Worm (Caenorhabditis elegans) whole organism, L4 larva: ENCODE results near the gene srg-58.

Source experiments
- D1046.2 ChIP-seq: fragments of 200-800 bp; sonication (Bioruptor generic); IDR thresholded peaks from 2 replicates; pipeline ENCODE4 v1.3.6; 2022; ENCODE audit warnings: missing genetic modification characterization, missing compliant biosample characterization
- F44E2.7 ChIP-seq: fragments of 200-800 bp; sonication (Bioruptor generic); IDR thresholded peaks from 2 replicates; pipeline ENCODE4 v2.1.2; 2022; ENCODE audit warnings: missing genetic modification characterization, missing compliant biosample characterization
- T26A8.4 ChIP-seq: fragments of 200-800 bp; sonication (Bioruptor generic); IDR thresholded peaks from 2 replicates; pipeline ENCODE4 v1.3.6; 2022; ENCODE audit warnings: missing genetic modification characterization, missing compliant biosample characterization
- Y105C5A.15 ChIP-seq: fragments of 200-800 bp; sonication (Bioruptor generic); IDR thresholded peaks from 2 replicates; pipeline ENCODE4 v1.3.6; 2022; ENCODE audit warnings: missing genetic modification characterization, missing compliant biosample characterization
- Y5F2A.4 ChIP-seq: fragments of 200-800 bp; sonication (Bioruptor generic); optimal IDR thresholded peaks from 2 replicates; lab custom pipeline; 2018; ENCODE audit warnings: mild to moderate bottlenecking, missing genetic modification characterization, missing compliant biosample characterization
- arid-1 ChIP-seq: fragments of 200-800 bp; sonication (Bioruptor generic); conservative IDR thresholded peaks from 2 replicates; pipeline ENCODE4 v1.3.6; 2022; ENCODE audit warnings: missing genetic modification reagents, missing genetic modification characterization, missing compliant biosample characterization
- ceh-32 ChIP-seq: sonication (generic microtip); optimal IDR thresholded peaks from 2 replicates; lab custom pipeline; 2016; ENCODE audit warnings: mild to moderate bottlenecking, missing genetic modification characterization, missing compliant biosample characterization; ENCODE audit not compliant: poor library complexity
- ces-1 ChIP-seq: fragments of 150-350 bp; sonication (generic microtip); optimal IDR thresholded peaks from 4 replicates; lab custom pipeline; 2014; ENCODE audit warnings: missing biosample characterization, missing genetic modification reagents, missing genetic modification characterization
- cey-2 ChIP-seq: sonication (generic microtip); optimal IDR thresholded peaks from 3 replicates; lab custom pipeline; 2017; ENCODE audit warnings: missing genetic modification characterization, mild to moderate bottlenecking, missing compliant biosample characterization, antibody characterized with exemption, borderline replicate concordance; ENCODE audit not compliant: insufficient read depth
- daf-16 ChIP-seq, 3 experiments: sonication (generic microtip); optimal IDR thresholded peaks; 2 replicates each; lab custom pipeline; 2016 to 2017; ENCODE audit warnings: missing genetic modification characterization in 3 of 3, missing genetic modification reagents in 3 of 3, mild to moderate bottlenecking in 2 of 3, missing compliant biosample characterization in 2 of 3, missing biosample characterization in 1 of 3, moderate library complexity in 1 of 3
- dmd-6 ChIP-seq: fragments of 200-800 bp; sonication (Bioruptor generic); IDR thresholded peaks from 2 replicates; pipeline ENCODE4 v1.3.6; 2022; ENCODE audit warnings: missing genetic modification reagents, missing genetic modification characterization, missing compliant biosample characterization
- dmd-9 ChIP-seq: fragments of 200-800 bp; sonication (Bioruptor generic); IDR thresholded peaks from 2 replicates; pipeline ENCODE4 v1.3.6; 2022; ENCODE audit warnings: missing genetic modification reagents, missing genetic modification characterization, missing compliant biosample characterization
- duxl-1 ChIP-seq: sonication (generic microtip); optimal IDR thresholded peaks from 2 replicates; lab custom pipeline; 2016; ENCODE audit warnings: mild to moderate bottlenecking, missing genetic modification characterization, moderate library complexity, missing compliant biosample characterization; ENCODE audit not compliant: poor library complexity
- dve-1 ChIP-seq: sonication (generic microtip); optimal IDR thresholded peaks from 2 replicates; lab custom pipeline; 2017; ENCODE audit warnings: antibody characterized with exemption, mild to moderate bottlenecking, missing genetic modification characterization, missing compliant biosample characterization; ENCODE audit not compliant: insufficient read depth
- hlh-11 ChIP-seq: fragments of 200-800 bp; sonication (Bioruptor generic); optimal IDR thresholded peaks from 2 replicates; lab custom pipeline; 2018; ENCODE audit warnings: mild to moderate bottlenecking, missing genetic modification characterization, missing compliant biosample characterization
- hlh-30 ChIP-seq: sonication (generic microtip); optimal IDR thresholded peaks from 2 replicates; lab custom pipeline; 2017; ENCODE audit warnings: antibody characterized with exemption, mild to moderate bottlenecking, missing genetic modification characterization, missing compliant biosample characterization; ENCODE audit not compliant: insufficient read depth
- jun-1 ChIP-seq: fragments of 150-350 bp; optimal IDR thresholded peaks from 2 replicates; lab custom pipeline; 2014; ENCODE audit warnings: missing biosample characterization, missing genetic modification reagents, missing genetic modification characterization
- lin-1 ChIP-seq: fragments of 200-800 bp; sonication (Bioruptor generic); IDR thresholded peaks from 2 replicates; pipeline ENCODE4 v1.3.6; 2022; ENCODE audit warnings: missing genetic modification reagents, missing genetic modification characterization, missing compliant biosample characterization
- lin-13 ChIP-seq: fragments of 150-350 bp; optimal IDR thresholded peaks from 2 replicates; lab custom pipeline; 2014; ENCODE audit warnings: missing biosample characterization, missing genetic modification reagents, missing genetic modification characterization
- lin-38 ChIP-seq: fragments of 200-800 bp; sonication (Bioruptor generic); IDR thresholded peaks from 2 replicates; pipeline ENCODE4 v1.3.6; 2022; ENCODE audit warnings: missing genetic modification reagents, missing genetic modification characterization, missing compliant biosample characterization
- lir-3 ChIP-seq: sonication (generic microtip); optimal IDR thresholded peaks from 2 replicates; lab custom pipeline; 2016; ENCODE audit warnings: mild to moderate bottlenecking, missing genetic modification characterization, missing compliant biosample characterization
- lsy-2 ChIP-seq, 2 experiments: fragments of 150-350 bp in 1 of 2; sonication (generic microtip) in 1 of 2; optimal IDR thresholded peaks; 2 replicates each; lab custom pipeline; 2014 to 2017; ENCODE audit warnings: missing biosample characterization in 2 of 2, missing genetic modification characterization in 2 of 2
- mep-1 ChIP-seq: fragments of 150-350 bp; sonication (generic microtip); optimal IDR thresholded peaks from 3 replicates; lab custom pipeline; 2014; ENCODE audit warnings: missing biosample characterization, missing genetic modification characterization
- mxl-2 ChIP-seq: fragments of 200-800 bp; sonication (Bioruptor generic); conservative IDR thresholded peaks from 2 replicates; pipeline ENCODE4 v1.3.6; 2022; ENCODE audit warnings: missing genetic modification reagents, missing genetic modification characterization, missing compliant biosample characterization
- mxl-3 ChIP-seq: fragments of 200-800 bp; sonication (Bioruptor generic); optimal IDR thresholded peaks from 2 replicates; lab custom pipeline; 2018; ENCODE audit warnings: mild to moderate bottlenecking, missing genetic modification characterization, missing compliant biosample characterization
- nhr-111 ChIP-seq: fragments of 200-800 bp; sonication (Bioruptor generic); optimal IDR thresholded peaks from 2 replicates; lab custom pipeline; 2018; ENCODE audit warnings: mild to moderate bottlenecking, missing genetic modification characterization, missing compliant biosample characterization
- nhr-28 ChIP-seq: fragments of 150-350 bp; optimal IDR thresholded peaks from 2 replicates; lab custom pipeline; 2014; ENCODE audit warnings: missing biosample characterization, missing genetic modification characterization
- nhr-77 ChIP-seq: fragments of 150-350 bp; optimal IDR thresholded peaks from 2 replicates; lab custom pipeline; 2014; ENCODE audit warnings: missing biosample characterization, missing genetic modification characterization
- php-3 ChIP-seq: fragments of 200-800 bp; sonication (Bioruptor generic); IDR thresholded peaks from 2 replicates; pipeline ENCODE4 v1.3.6; 2022; ENCODE audit warnings: missing genetic modification reagents, missing genetic modification characterization, missing compliant biosample characterization
- pqm-1 ChIP-seq: sonication (generic microtip); optimal IDR thresholded peaks from 2 replicates; lab custom pipeline; 2017; ENCODE audit warnings: missing biosample characterization, missing genetic modification characterization
- saeg-2 ChIP-seq: fragments of 200-800 bp; sonication (Bioruptor generic); IDR thresholded peaks from 2 replicates; pipeline ENCODE4 v1.3.6; 2022; ENCODE audit warnings: missing genetic modification reagents, missing genetic modification characterization, missing compliant biosample characterization
- set-16 ChIP-seq: fragments of 200-800 bp; sonication (Bioruptor generic); IDR thresholded peaks from 2 replicates; pipeline ENCODE4 v1.3.6; 2022; ENCODE audit warnings: missing genetic modification reagents, missing genetic modification characterization, missing compliant biosample characterization
- skn-1 ChIP-seq: fragments of 150-350 bp; optimal IDR thresholded peaks from 2 replicates; lab custom pipeline; 2014; ENCODE audit warnings: missing biosample characterization, missing genetic modification characterization
- spr-3 ChIP-seq: fragments of 200-800 bp; sonication (Bioruptor generic); optimal IDR thresholded peaks from 2 replicates; lab custom pipeline; 2018; ENCODE audit warnings: mild to moderate bottlenecking, missing genetic modification characterization, missing compliant biosample characterization
- unc-130 ChIP-seq: sonication (generic microtip); optimal IDR thresholded peaks from 2 replicates; lab custom pipeline; 2016; ENCODE audit warnings: missing genetic modification reagents, missing genetic modification characterization, missing compliant biosample characterization
- vab-7 ChIP-seq: fragments of 200-800 bp; sonication (Bioruptor generic); IDR thresholded peaks from 2 replicates; pipeline ENCODE4 v1.3.6; 2022; ENCODE audit warnings: missing genetic modification reagents, missing genetic modification characterization, missing compliant biosample characterization
- zfp-2 ChIP-seq: sonication (generic microtip); optimal IDR thresholded peaks from 2 replicates; lab custom pipeline; 2016; ENCODE audit warnings: mild to moderate bottlenecking, missing genetic modification characterization, missing compliant biosample characterization
- ztf-7 ChIP-seq: fragments of 150-350 bp; optimal IDR thresholded peaks from 2 replicates; lab custom pipeline; 2014; ENCODE audit warnings: missing biosample characterization, missing genetic modification characterization

Gene srg-58

ce11 chrV:2713532-2713931, 45.8 kb downstream of the srg-58 start, which contains the start of gene srt-28:
Gene srt-28, minus strand, starts transcription at chrV:2713632.
- no peak for TF ChIP-seq D1046.2 (GFP tag; lab: Robert Waterston, UW)
- no peak for TF ChIP-seq unc-130
- TF ChIP-seq lsy-2 (tag; optimal IDR thresholded peaks at IDR 0.05; lab: Kevin White, UChicago): no peak
- TF ChIP-seq, all 104 proteins: peak for 0

ce11 chrV:2711429-2711828, 47.9 kb downstream of the srg-58 start, which contains the start of gene C24B9.3:
Gene C24B9.3, minus strand, starts transcription at chrV:2711599.
- TF ChIP-seq T26A8.4: no peak
- no peak for TF ChIP-seq spr-3 (GFP tag; lab: Kevin White, UChicago)
- TF ChIP-seq jun-1 (tag; lab: Kevin White, UChicago): no peak
- TF ChIP-seq php-3 (GFP tag; lab: Robert Waterston, UW): no peak
- no peak for TF ChIP-seq saeg-2 (GFP tag; lab: Robert Waterston, UW)
- no peak for TF ChIP-seq hlh-30 (tag; lab: Kevin White, UChicago)
- TF ChIP-seq mxl-2 (GFP tag; lab: Robert Waterston, UW): no peak
- peak; percentile 71 for TF ChIP-seq pqm-1 (tag; lab: Kevin White, UChicago)
- TF ChIP-seq duxl-1 (tag; lab: Kevin White, UChicago): no peak
- no peak for TF ChIP-seq zfp-2 (tag; lab: Kevin White, UChicago)
- TF ChIP-seq set-16 (GFP tag; lab: Robert Waterston, UW): no peak
- no peak for TF ChIP-seq lir-3 (tag; lab: Kevin White, UChicago)
- TF ChIP-seq dve-1 (tag; lab: Kevin White, UChicago): no peak
- peak; percentile 52 for TF ChIP-seq hlh-11 (tag; lab: Kevin White, UChicago)
- TF ChIP-seq ztf-7 (tag; lab: Kevin White, UChicago): no peak
- TF ChIP-seq lin-13: no peak
- TF ChIP-seq ceh-32 (tag; lab: Kevin White, UChicago): no peak
- no peak for TF ChIP-seq daf-16 (GFP tag; optimal IDR thresholded peaks at IDR 0.05; lab: Kevin White, UChicago)
- peak; percentile 75 for TF ChIP-seq daf-16 (tag; optimal IDR thresholded peaks at IDR 0.05; lab: Kevin White, UChicago)
- peak; percentile 26 for TF ChIP-seq mxl-3 (GFP tag; lab: Kevin White, UChicago)
- TF ChIP-seq Y105C5A.15 (GFP tag; lab: Robert Waterston, UW): no peak
- no peak for TF ChIP-seq lin-38 (GFP tag; lab: Robert Waterston, UW)
- peak; percentile 45 for TF ChIP-seq nhr-77
- TF ChIP-seq lin-1 (GFP tag; lab: Robert Waterston, UW): no peak
- TF ChIP-seq dmd-9 (GFP tag; lab: Robert Waterston, UW): no peak
- peak; percentile 57 for TF ChIP-seq nhr-28 (tag; lab: Kevin White, UChicago)
- no peak for TF ChIP-seq arid-1 (GFP tag; lab: Robert Waterston, UW)
- TF ChIP-seq vab-7 (GFP tag; lab: Robert Waterston, UW): no peak
- TF ChIP-seq dmd-6 (GFP tag; lab: Robert Waterston, UW): peak; percentile 74

- no peak for TF ChIP-seq skn-1 (tag; lab: Kevin White, UChicago)
- TF ChIP-seq F44E2.7 (GFP tag; lab: Robert Waterston, UW): no peak
- no peak for TF ChIP-seq nhr-111
- no peak for TF ChIP-seq nhr-77
- no peak for TF ChIP-seq vab-7 (GFP tag; lab: Robert Waterston, UW)
- TF ChIP-seq ces-1 (GFP tag; lab: Kevin White, UChicago): no peak
- no peak for TF ChIP-seq daf-16 (GFP tag; optimal IDR thresholded peaks at IDR 0.05; lab: Kevin White, UChicago)
- TF ChIP-seq daf-16 (tag; optimal IDR thresholded peaks at IDR 0.05; lab: Kevin White, UChicago): no peak
- no peak for TF ChIP-seq cey-2 (tag; lab: Kevin White, UChicago)
- TF ChIP-seq Y5F2A.4 (GFP tag; lab: Kevin White, UChicago): no peak
- no peak for TF ChIP-seq mep-1 (tag; lab: Kevin White, UChicago)
These were observed 49.2 kb downstream of the srg-58 start for ce11 chrV:2710192-2710591.
